Fruit fly (Drosophila melanogaster) whole organism, embryonic: Measurements from ENCODE around the gene Gr93d.
A peak's percentile ranks its signal among the peaks of the same experiment; 100 is the strongest.

ENCODE experiments used
- B-H1 ChIP-seq: fragments of 200-800 bp; sonication (Bioruptor generic); IDR thresholded peaks from 3 replicates; pipeline ENCODE4 v1.3.6; 2022; ENCODE audit warnings: missing biosample characterization, missing genetic modification characterization
- Bgb ChIP-seq: fragments of 200-800 bp; sonication (Bioruptor generic); IDR thresholded peaks from 2 replicates; pipeline ENCODE4 v1.3.6; 2022; ENCODE audit warnings: missing biosample characterization, missing genetic modification characterization; ENCODE audit not compliant: partially characterized antibody
- CG10654 ChIP-seq: fragments of 200-800 bp; sonication (Bioruptor generic); optimal IDR thresholded peaks from 2 replicates; lab custom pipeline; 2016; ENCODE audit warnings: missing biosample characterization, missing genetic modification characterization
- CG11398 ChIP-seq: fragments of 200-800 bp; sonication (Bioruptor generic); optimal IDR thresholded peaks from 2 replicates; lab custom pipeline; 2016; ENCODE audit warnings: missing biosample characterization, missing genetic modification characterization
- CG12104 ChIP-seq: fragments of 200-800 bp; sonication (Bioruptor generic); optimal IDR thresholded peaks from 3 replicates; lab custom pipeline; 2016; ENCODE audit warnings: missing biosample characterization, missing genetic modification characterization
- CG12236 ChIP-seq: fragments of 200-800 bp; sonication (Bioruptor generic); optimal IDR thresholded peaks from 2 replicates; lab custom pipeline; 2016; ENCODE audit warnings: missing biosample characterization, missing genetic modification characterization
- CG12391 ChIP-seq: fragments of 200-800 bp; sonication (Bioruptor generic); optimal IDR thresholded peaks from 3 replicates; lab custom pipeline; 2018; ENCODE audit warnings: missing biosample characterization, mild to moderate bottlenecking, missing genetic modification characterization, moderate library complexity
- CG12744 ChIP-seq: fragments of 200-800 bp; sonication (Bioruptor generic); optimal IDR thresholded peaks from 2 replicates; lab custom pipeline; 2016; ENCODE audit warnings: missing biosample characterization, missing genetic modification characterization
- CG14667 ChIP-seq: fragments of 200-800 bp; sonication (Bioruptor generic); IDR thresholded peaks from 2 replicates; pipeline ENCODE4 v1.3.6; 2022; ENCODE audit warnings: missing biosample characterization, missing genetic modification characterization
- CG1792 ChIP-seq: fragments of 200-800 bp; sonication (Bioruptor generic); optimal IDR thresholded peaks from 2 replicates; lab custom pipeline; 2016; ENCODE audit warnings: missing biosample characterization, missing genetic modification characterization
- CG18476 ChIP-seq: fragments of 200-800 bp; sonication (Bioruptor generic); optimal IDR thresholded peaks from 2 replicates; lab custom pipeline; 2016; ENCODE audit warnings: missing biosample characterization, mild to moderate bottlenecking, missing genetic modification characterization
- CG2712 ChIP-seq: fragments of 200-800 bp; optimal IDR thresholded peaks from 3 replicates; lab custom pipeline; 2019; ENCODE audit warnings: missing biosample characterization, mild to moderate bottlenecking, missing genetic modification characterization, moderate library complexity
- CG31388 ChIP-seq: fragments of 200-800 bp; sonication (Bioruptor generic); optimal IDR thresholded peaks from 2 replicates; lab custom pipeline; 2016; ENCODE audit warnings: missing biosample characterization, missing genetic modification characterization
- CG6272 ChIP-seq: fragments of 200-800 bp; sonication (Bioruptor generic); IDR thresholded peaks from 2 replicates; pipeline ENCODE4 v1.3.6; 2022; ENCODE audit warnings: missing biosample characterization, missing genetic modification characterization
- CG6683 ChIP-seq: fragments of 200-800 bp; sonication (Bioruptor generic); optimal IDR thresholded peaks from 2 replicates; lab custom pipeline; 2017; ENCODE audit warnings: missing biosample characterization, mild to moderate bottlenecking, missing genetic modification characterization, missing genetic modification reagents
- CG7745 ChIP-seq: fragments of 200-800 bp; sonication (Bioruptor generic); optimal IDR thresholded peaks from 2 replicates; lab custom pipeline; 2018; ENCODE audit warnings: missing biosample characterization, mild to moderate bottlenecking, missing genetic modification characterization, moderate library complexity
- CG8765 ChIP-seq: fragments of 200-800 bp; sonication (Bioruptor generic); IDR thresholded peaks from 2 replicates; pipeline ENCODE4 v1.3.6; 2022; ENCODE audit warnings: missing biosample characterization, missing genetic modification characterization
- CG9437 ChIP-seq: fragments of 200-800 bp; sonication (Bioruptor generic); optimal IDR thresholded peaks from 2 replicates; lab custom pipeline; 2018; ENCODE audit warnings: missing biosample characterization, mild to moderate bottlenecking, missing genetic modification characterization
- CHES-1-like ChIP-seq: fragments of 200-800 bp; sonication (Bioruptor generic); optimal IDR thresholded peaks from 2 replicates; lab custom pipeline; 2016; ENCODE audit warnings: missing biosample characterization, missing genetic modification characterization
- Doc3 ChIP-seq: fragments of 200-800 bp; sonication (Bioruptor generic); IDR thresholded peaks from 3 replicates; pipeline ENCODE4 v1.3.6; 2022; ENCODE audit warnings: missing biosample characterization, missing genetic modification characterization; ENCODE audit not compliant: partially characterized antibody
- Fer1 ChIP-seq: fragments of 200-800 bp; sonication (Bioruptor generic); optimal IDR thresholded peaks from 2 replicates; lab custom pipeline; 2017; ENCODE audit warnings: missing biosample characterization, mild to moderate bottlenecking, missing genetic modification characterization
- H15 ChIP-seq: fragments of 200-800 bp; sonication (Bioruptor generic); IDR thresholded peaks from 3 replicates; pipeline ENCODE4 v1.3.6; 2022; ENCODE audit warnings: missing biosample characterization, missing genetic modification characterization
- H2.0 ChIP-seq: fragments of 200-800 bp; sonication (Bioruptor generic); IDR thresholded peaks from 2 replicates; pipeline ENCODE4 v1.3.6; 2022; ENCODE audit warnings: missing biosample characterization, missing genetic modification characterization
- HHEX ChIP-seq: fragments of 200-800 bp; sonication (Bioruptor generic); optimal IDR thresholded peaks from 3 replicates; lab custom pipeline; 2017; ENCODE audit warnings: missing biosample characterization, mild to moderate bottlenecking, missing genetic modification characterization, missing genetic modification reagents
- Hsf ChIP-seq: fragments of 200-800 bp; sonication (Bioruptor generic); optimal IDR thresholded peaks from 3 replicates; lab custom pipeline; 2016; ENCODE audit warnings: missing biosample characterization, missing genetic modification characterization
- Jarid2 ChIP-seq: fragments of 200-800 bp; sonication (Bioruptor generic); optimal IDR thresholded peaks from 3 replicates; lab custom pipeline; 2017; ENCODE audit warnings: mild to moderate bottlenecking, missing biosample characterization, missing genetic modification reagents, missing genetic modification characterization
- MESR4 ChIP-seq: fragments of 200-800 bp; sonication (Bioruptor generic); optimal IDR thresholded peaks from 2 replicates; lab custom pipeline; 2018; ENCODE audit warnings: missing biosample characterization, mild to moderate bottlenecking, missing genetic modification characterization, moderate library complexity
- Myb ChIP-seq: fragments of 200-800 bp; sonication (Bioruptor generic); optimal IDR thresholded peaks from 2 replicates; lab custom pipeline; 2016; ENCODE audit warnings: missing biosample characterization, missing genetic modification characterization
- Nf-YB ChIP-seq: fragments of 200-800 bp; sonication (Bioruptor generic); optimal IDR thresholded peaks from 3 replicates; lab custom pipeline; 2019; ENCODE audit warnings: missing biosample characterization, mild to moderate bottlenecking, missing genetic modification characterization, moderate library complexity
- NfI ChIP-seq: fragments of 200-800 bp; sonication (Bioruptor generic); optimal IDR thresholded peaks from 3 replicates; lab custom pipeline; 2018; ENCODE audit warnings: missing biosample characterization, mild to moderate bottlenecking, missing genetic modification characterization, moderate library complexity
- Opbp ChIP-seq: fragments of 200-800 bp; sonication (Bioruptor generic); IDR thresholded peaks from 3 replicates; pipeline ENCODE4 v1.3.6; 2022; ENCODE audit warnings: missing biosample characterization, missing genetic modification characterization; ENCODE audit not compliant: partially characterized antibody
- Optix ChIP-seq: fragments of 200-800 bp; sonication (Bioruptor generic); IDR thresholded peaks from 3 replicates; pipeline ENCODE4 v1.3.6; 2022; ENCODE audit warnings: missing biosample characterization, missing genetic modification characterization
- Poxn ChIP-seq: fragments of 200-800 bp; sonication (Bioruptor generic); IDR thresholded peaks from 2 replicates; pipeline ENCODE4 v1.3.6; 2022; ENCODE audit warnings: missing biosample characterization, missing genetic modification characterization
- Scr ChIP-seq: fragments of 200-800 bp; sonication (Bioruptor generic); IDR thresholded peaks from 2 replicates; pipeline ENCODE4 v1.3.6; 2022; ENCODE audit warnings: missing biosample characterization, missing genetic modification characterization; ENCODE audit not compliant: partially characterized antibody
- Spps ChIP-seq: fragments of 200-800 bp; sonication (Bioruptor generic); optimal IDR thresholded peaks from 2 replicates; lab custom pipeline; 2018; ENCODE audit warnings: missing biosample characterization, mild to moderate bottlenecking, missing genetic modification characterization
- Taf1 ChIP-seq: fragments of 200-800 bp; sonication (Bioruptor generic); IDR thresholded peaks from 2 replicates; pipeline ENCODE4 v1.3.6; 2022; ENCODE audit warnings: missing biosample characterization, missing genetic modification characterization
- amos ChIP-seq: fragments of 200-800 bp; sonication (Bioruptor generic); IDR thresholded peaks from 2 replicates; pipeline ENCODE4 v1.3.6; 2022; ENCODE audit warnings: missing biosample characterization, missing genetic modification characterization; ENCODE audit not compliant: partially characterized antibody
- az2 ChIP-seq: fragments of 200-800 bp; sonication (Bioruptor generic); optimal IDR thresholded peaks from 3 replicates; lab custom pipeline; 2016; ENCODE audit warnings: missing biosample characterization, missing genetic modification characterization
- bab2 ChIP-seq: fragments of 200-800 bp; sonication (Bioruptor generic); optimal IDR thresholded peaks from 2 replicates; lab custom pipeline; 2016; ENCODE audit warnings: missing biosample characterization, missing genetic modification characterization
- bbx ChIP-seq: fragments of 200-800 bp; sonication (Bioruptor generic); IDR thresholded peaks from 2 replicates; pipeline ENCODE4 v1.3.6; 2022; ENCODE audit warnings: missing biosample characterization, missing genetic modification characterization; ENCODE audit not compliant: partially characterized antibody
- chif ChIP-seq, 2 experiments: fragments of 200-800 bp; sonication (Bioruptor generic); optimal IDR thresholded peaks; 3 replicates each; lab custom pipeline; 2016; ENCODE audit warnings: missing biosample characterization in 2 of 2, missing genetic modification characterization in 2 of 2
- crol ChIP-seq: fragments of 200-800 bp; sonication (Bioruptor generic); IDR thresholded peaks from 2 replicates; pipeline ENCODE4 v1.3.6; 2022; ENCODE audit warnings: missing biosample characterization, missing genetic modification characterization
- dmrt99B ChIP-seq: fragments of 200-800 bp; sonication (Bioruptor generic); optimal IDR thresholded peaks from 2 replicates; lab custom pipeline; 2018; ENCODE audit warnings: missing biosample characterization, mild to moderate bottlenecking, missing genetic modification characterization, moderate library complexity
- fd64A ChIP-seq: fragments of 200-800 bp; sonication (Bioruptor generic); optimal IDR thresholded peaks from 3 replicates; lab custom pipeline; 2018; ENCODE audit warnings: missing biosample characterization, mild to moderate bottlenecking, missing genetic modification characterization
- inv ChIP-seq: fragments of 200-800 bp; sonication (Bioruptor generic); IDR thresholded peaks from 2 replicates; pipeline ENCODE4 v1.3.6; 2022; ENCODE audit warnings: missing biosample characterization, missing genetic modification characterization; ENCODE audit not compliant: partially characterized antibody
- nerfin-1 ChIP-seq: fragments of 200-800 bp; sonication (Bioruptor generic); optimal IDR thresholded peaks from 3 replicates; lab custom pipeline; 2019; ENCODE audit warnings: missing biosample characterization, mild to moderate bottlenecking, missing genetic modification characterization, moderate library complexity
- sens-2 ChIP-seq: fragments of 200-800 bp; sonication (Bioruptor generic); IDR thresholded peaks from 2 replicates; pipeline ENCODE4 v1.3.6; 2022; ENCODE audit warnings: missing biosample characterization, missing genetic modification characterization
- slbo ChIP-seq: fragments of 200-800 bp; sonication (Bioruptor generic); IDR thresholded peaks from 2 replicates; pipeline ENCODE4 v1.3.6; 2022; ENCODE audit warnings: missing biosample characterization, missing genetic modification characterization
- trh ChIP-seq: fragments of 200-800 bp; sonication (Bioruptor generic); optimal IDR thresholded peaks from 2 replicates; lab custom pipeline; 2016; ENCODE audit warnings: missing biosample characterization, missing genetic modification characterization
- yki ChIP-seq: fragments of >200 bp; optimal IDR thresholded peaks from 3 replicates; lab custom pipeline; 2018
- zf30C ChIP-seq: fragments of 200-800 bp; sonication (Bioruptor generic); optimal IDR thresholded peaks from 3 replicates; lab custom pipeline; 2018; ENCODE audit warnings: missing biosample characterization, mild to moderate bottlenecking, missing genetic modification characterization

Gr93d gene

DNA sequence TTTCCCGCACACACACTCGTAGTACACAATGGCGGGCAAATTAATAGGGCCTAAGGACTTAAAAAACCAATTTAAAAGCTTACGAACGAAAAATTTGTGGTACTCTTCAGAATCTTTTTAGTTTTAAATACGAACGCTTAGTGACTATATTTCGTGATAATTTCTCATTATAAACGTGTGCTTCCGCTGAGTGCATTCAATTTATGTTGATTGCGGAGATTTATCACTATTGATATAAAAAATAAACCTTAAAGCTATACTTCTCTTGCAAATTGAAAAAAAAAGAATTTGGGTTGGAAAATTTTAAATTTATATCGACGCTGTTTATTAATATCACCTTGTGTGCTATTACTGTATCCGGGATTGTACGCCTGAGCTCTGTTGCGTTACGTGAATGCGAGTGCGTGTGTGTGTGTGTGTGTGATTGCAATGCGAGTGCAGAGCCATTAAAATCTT is 2.6 kb upstream of the Gr93d start (continued):
- TF ChIP-seq Optix (GFP tag; lab: Robert Waterston, UW) (no peak), Taf1 (GFP tag; lab: Robert Waterston, UW) (no peak), slbo (GFP tag; lab: Robert Waterston, UW) (peak; percentile 37), dmrt99B (tag; lab: Kevin White, UChicago) (peak; percentile 85), CG7745 (tag; lab: Kevin White, UChicago) (no peak), CG11398 (peak; percentile 7), bab2 (GFP tag; lab: Kevin White, UChicago) (peak; percentile 52), H2.0 (0 out of 2 replicates have a peak, but pooled peaks have one; percentile 37), inv (GFP tag; lab: Robert Waterston, UW) (no peak), H15 (GFP tag; lab: Robert Waterston, UW) (peak; percentile 38; the same call in 1 of the 3 replicates), CG12744 (GFP tag; lab: Kevin White, UChicago) (peak; percentile 28), chif (GFP tag; optimal IDR thresholded peaks at IDR 0.05; lab: Kevin White, UChicago) (peak; percentile 60 to 68), CG12391 (tag; lab: Kevin White, UChicago) (peak; percentile 73), amos (GFP tag; lab: Robert Waterston, UW) (no peak), CG2712 (tag; lab: Kevin White, UChicago) (peak; percentile 86), Myb (GFP tag; lab: Kevin White, UChicago) (peak; percentile 39), Bgb (no peak), CG31388 (GFP tag; lab: Kevin White, UChicago) (no peak), CHES-1-like (peak; percentile 44), az2 (GFP tag; lab: Kevin White, UChicago) (peak; percentile 75), CG8765 (GFP tag; lab: Robert Waterston, UW) (no peak), zf30C (no peak), crol (GFP tag; lab: Robert Waterston, UW) (no peak), bbx (no peak), CG6683 (GFP tag; lab: Kevin White, UChicago) (peak; percentile 9), CG14667 (GFP tag; lab: Robert Waterston, UW) (peak; percentile 32; the same call in 1 of the 2 replicates), CG12236 (GFP tag; lab: Kevin White, UChicago) (peak; percentile 19), CG1792 (GFP tag; lab: Kevin White, UChicago) (no peak), Doc3 (GFP tag; lab: Robert Waterston, UW) (no peak), CG10654 (peak; percentile 29), sens-2 (GFP tag; lab: Robert Waterston, UW) (no peak), Fer1 (GFP tag; lab: Kevin White, UChicago) (peak; percentile 57), Jarid2 (GFP tag; lab: Kevin White, UChicago) (peak; percentile 17), CG18476 (peak; percentile 62), fd64A (no peak), CG9437 (GFP tag; lab: Kevin White, UChicago) (peak; percentile 79), yki (lab: Kevin White, UChicago) (peak; percentile 46), Scr (no peak), B-H1 (GFP tag; lab: Robert Waterston, UW) (no peak), NfI (GFP tag; lab: Kevin White, UChicago) (peak; percentile 43), Spps (peak; percentile 50), Hsf (GFP tag; lab: Kevin White, UChicago) (peak; percentile 73), CG6272 (GFP tag; lab: Robert Waterston, UW) (no peak), HHEX (GFP tag; lab: Kevin White, UChicago) (peak; percentile 69), Nf-YB (GFP tag; lab: Kevin White, UChicago) (peak; percentile 58), Opbp (GFP tag; lab: Robert Waterston, UW) (no peak), MESR4 (GFP tag; lab: Kevin White, UChicago) (no peak), Poxn (GFP tag; lab: Robert Waterston, UW) (no peak), nerfin-1 (tag; lab: Kevin White, UChicago) (peak; percentile 74), CG12104 (GFP tag; lab: Kevin White, UChicago) (peak; percentile 79), trh (GFP tag; lab: Kevin White, UChicago) (no peak)
